Worm (Caenorhabditis elegans): ENCODE results near the gene mrpl-39.
A peak's percentile ranks its signal among the peaks of the same experiment; 100 is the strongest.

mrpl-39 gene

DNA sequence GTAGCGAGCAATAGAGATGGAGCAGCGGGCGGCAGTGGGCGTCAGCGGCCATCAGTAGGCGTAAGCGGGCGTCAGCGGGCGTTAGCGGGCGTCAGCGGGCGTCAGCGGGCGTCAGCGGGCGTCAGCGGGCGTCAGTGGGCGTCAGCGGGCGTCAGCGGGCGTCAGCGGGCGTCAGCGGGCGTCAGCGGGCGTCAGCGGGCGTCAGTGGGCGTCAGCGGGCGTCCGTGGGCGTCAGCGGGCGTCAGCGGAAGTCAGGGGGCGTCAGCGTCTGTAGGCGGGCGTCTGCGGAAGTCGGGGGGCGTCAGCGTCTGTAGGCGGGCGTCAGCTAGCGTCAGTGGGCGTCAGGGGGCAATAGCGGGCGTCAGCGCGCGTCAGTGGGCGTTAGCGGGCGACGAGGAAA, 28.6 kb downstream of the mrpl-39 start:
- peak; percentile 45; the same call in 1 of the 2 replicates for TF ChIP-seq pes-1 (GFP tag; IDR thresholded peaks at IDR 0.05)

ce11 chrV:1855087-1855486, 33.7 kb downstream of the mrpl-39 start:
- no peak for TF ChIP-seq aly-1 (tag; optimal IDR thresholded peaks at IDR 0.05)
- TF ChIP-seq ets-7 (tag; optimal IDR thresholded peaks at IDR 0.05): no peak
- TF ChIP-seq sea-1 (GFP tag; conservative IDR thresholded peaks at IDR 0.05): no peak
- TF ChIP-seq tra-4 (tag; optimal IDR thresholded peaks at IDR 0.05): no peak
- TF ChIP-seq ama-1 (optimal IDR thresholded peaks at IDR 0.05): no peak
- TF ChIP-seq pes-1 (GFP tag; IDR thresholded peaks at IDR 0.05): no peak
- TF ChIP-seq ceh-36 (tag; optimal IDR thresholded peaks at IDR 0.05): no peak
- no peak for TF ChIP-seq hmbx-1 (tag; optimal IDR thresholded peaks at IDR 0.05)
- TF ChIP-seq flt-1 (GFP tag; IDR thresholded peaks at IDR 0.05): no peak
- TF ChIP-seq ceh-13 (GFP tag; optimal IDR thresholded peaks at IDR 0.05): no peak

ce11 chrV:1856176-1856575, 34.8 kb downstream of the mrpl-39 start, which contains the start of gene T10B5.10:
Gene T10B5.10 (minus strand): TSS chrV:1856276.
- TF ChIP-seq flt-1 (GFP tag; IDR thresholded peaks at IDR 0.05) (no peak), sea-1 (GFP tag; conservative IDR thresholded peaks at IDR 0.05) (no peak), tbx-37 (GFP tag; conservative IDR thresholded peaks at IDR 0.05) (no peak)

- TF ChIP-seq B0310.2 (tag; optimal IDR thresholded peaks at IDR 0.05): no peak
- no peak for TF ChIP-seq hmbx-1 (tag; optimal IDR thresholded peaks at IDR 0.05)
- TF ChIP-seq F13C5.2 (tag; optimal IDR thresholded peaks at IDR 0.05): no peak
- TF ChIP-seq ets-7 (tag; optimal IDR thresholded peaks at IDR 0.05): no peak
- TF ChIP-seq tbx-11 (GFP tag; IDR thresholded peaks at IDR 0.05): no peak
- no peak for TF ChIP-seq hmg-4 (GFP tag; optimal IDR thresholded peaks at IDR 0.05)
- TF ChIP-seq ceh-13 (GFP tag; optimal IDR thresholded peaks at IDR 0.05): no peak
- no peak for TF ChIP-seq sea-1 (GFP tag; conservative IDR thresholded peaks at IDR 0.05)
- no peak for TF ChIP-seq flt-1 (GFP tag; IDR thresholded peaks at IDR 0.05)
- TF ChIP-seq tbx-37 (GFP tag; conservative IDR thresholded peaks at IDR 0.05): no peak
Measured at ce11 chrV:1857840-1858239, 36.5 kb downstream of the mrpl-39 start.

DNA sequence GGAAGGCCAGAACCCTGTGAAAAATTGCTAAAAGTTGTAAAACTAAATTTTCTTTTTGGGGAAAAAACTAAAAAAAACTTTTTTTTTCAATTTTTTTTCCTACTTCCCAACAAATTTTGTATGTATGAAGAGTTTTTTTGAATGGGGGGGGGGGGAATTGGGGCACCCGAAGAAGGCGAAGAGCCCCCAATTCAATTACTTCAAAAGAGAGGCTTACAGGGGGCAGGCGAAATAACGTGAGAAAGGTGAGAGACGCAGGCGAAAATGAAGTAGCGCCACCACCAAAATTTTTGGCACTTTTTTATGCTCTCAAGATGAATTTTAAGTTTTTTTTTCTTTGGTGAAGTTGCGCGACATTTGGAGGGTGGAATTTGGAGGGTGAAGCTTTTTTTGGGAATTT, 41.6 kb downstream of the mrpl-39 start:
- TF ChIP-seq B0310.2 (tag; optimal IDR thresholded peaks at IDR 0.05) (no peak), flt-1 (GFP tag; IDR thresholded peaks at IDR 0.05) (no peak)

DNA sequence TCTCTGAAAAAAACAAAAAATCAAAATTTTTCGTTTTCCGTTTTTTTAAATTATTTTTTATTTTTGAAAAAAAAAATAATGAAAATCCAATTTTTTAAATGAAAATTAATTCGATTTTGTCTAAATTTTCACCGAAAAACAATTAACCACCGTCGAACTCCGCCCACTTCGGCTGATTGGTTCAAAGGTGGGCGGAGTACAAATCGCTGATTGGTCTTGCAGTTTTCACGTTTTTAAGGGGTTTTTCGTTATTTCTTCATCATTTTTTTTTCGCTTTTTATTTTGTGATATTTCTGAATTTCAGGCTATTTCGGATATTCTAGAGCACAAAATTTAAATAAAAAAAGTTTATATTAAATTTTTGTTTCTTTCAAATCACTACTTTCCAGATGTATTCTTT, 43.6 kb downstream of the mrpl-39 start:
- TF ChIP-seq tbx-11 (GFP tag; IDR thresholded peaks at IDR 0.05) (no peak), aly-1 (tag; optimal IDR thresholded peaks at IDR 0.05) (no peak), hmbx-1 (tag; optimal IDR thresholded peaks at IDR 0.05) (no peak), ets-7 (tag; optimal IDR thresholded peaks at IDR 0.05) (no peak), sea-1 (GFP tag; conservative IDR thresholded peaks at IDR 0.05) (no peak), pes-1 (GFP tag; IDR thresholded peaks at IDR 0.05) (no peak), hnd-1 (tag; optimal IDR thresholded peaks at IDR 0.05) (no peak), F13C5.2 (tag; optimal IDR thresholded peaks at IDR 0.05) (no peak), ceh-36 (tag; optimal IDR thresholded peaks at IDR 0.05) (no peak), hmg-4 (GFP tag; optimal IDR thresholded peaks at IDR 0.05) (no peak), scrt-1 (GFP tag; IDR thresholded peaks at IDR 0.05) (no peak), B0310.2 (tag; optimal IDR thresholded peaks at IDR 0.05) (no peak), flt-1 (GFP tag; IDR thresholded peaks at IDR 0.05) (no peak), tra-4 (tag; optimal IDR thresholded peaks at IDR 0.05) (no peak), ama-1 (optimal IDR thresholded peaks at IDR 0.05) (no peak), tbx-37 (GFP tag; conservative IDR thresholded peaks at IDR 0.05) (no peak), ceh-13 (GFP tag; optimal IDR thresholded peaks at IDR 0.05) (no peak)

ce11 chrV:1868025-1868424, 46.6 kb downstream of the mrpl-39 start:
- TF ChIP-seq B0310.2 (tag; optimal IDR thresholded peaks at IDR 0.05) (no peak), tra-4 (tag; optimal IDR thresholded peaks at IDR 0.05) (no peak), tbx-11 (GFP tag; IDR thresholded peaks at IDR 0.05) (no peak), aly-1 (tag; optimal IDR thresholded peaks at IDR 0.05) (no peak), tbx-37 (GFP tag; conservative IDR thresholded peaks at IDR 0.05) (no peak), hnd-1 (tag; optimal IDR thresholded peaks at IDR 0.05) (no peak), flt-1 (GFP tag; IDR thresholded peaks at IDR 0.05) (no peak), ets-7 (tag; optimal IDR thresholded peaks at IDR 0.05) (no peak), ceh-13 (GFP tag; optimal IDR thresholded peaks at IDR 0.05) (no peak), ceh-36 (tag; optimal IDR thresholded peaks at IDR 0.05) (no peak)

ce11 chrV:1868596-1869263, 47.4 kb downstream of the mrpl-39 start, which contains the start of gene knl-3:
Gene knl-3 (plus strand): TSS chrV:1869213.
- TF ChIP-seq B0310.2 (tag; optimal IDR thresholded peaks at IDR 0.05): no peak
- TF ChIP-seq F13C5.2 (tag; optimal IDR thresholded peaks at IDR 0.05): peak; percentile 80
- no peak for TF ChIP-seq aly-1 (tag; optimal IDR thresholded peaks at IDR 0.05)
- peak; percentile 80 for TF ChIP-seq ceh-36 (tag; optimal IDR thresholded peaks at IDR 0.05)
- TF ChIP-seq hnd-1 (tag; optimal IDR thresholded peaks at IDR 0.05): peak; percentile 32
- no peak for TF ChIP-seq ets-7 (tag; optimal IDR thresholded peaks at IDR 0.05)
- peak; percentile 70; the same call in 1 of the 2 replicates for TF ChIP-seq scrt-1 (GFP tag; IDR thresholded peaks at IDR 0.05)
- TF ChIP-seq ama-1 (optimal IDR thresholded peaks at IDR 0.05): no peak
- peak; percentile 79 for TF ChIP-seq pes-1 (GFP tag; IDR thresholded peaks at IDR 0.05)
- TF ChIP-seq tbx-11 (GFP tag; IDR thresholded peaks at IDR 0.05): peak; percentile 65; the same call in 1 of the 2 replicates
- peak; percentile 11 for TF ChIP-seq hmbx-1 (tag; optimal IDR thresholded peaks at IDR 0.05)
- TF ChIP-seq sea-1 (GFP tag; conservative IDR thresholded peaks at IDR 0.05): no peak
- peak; percentile 29 for TF ChIP-seq tra-4 (tag; optimal IDR thresholded peaks at IDR 0.05)
- TF ChIP-seq ceh-13 (GFP tag; optimal IDR thresholded peaks at IDR 0.05): no peak
- peak; percentile 51; the same call in 1 of the 2 replicates for TF ChIP-seq tbx-37 (GFP tag; conservative IDR thresholded peaks at IDR 0.05)
- TF ChIP-seq hmg-4 (GFP tag; optimal IDR thresholded peaks at IDR 0.05): peak; percentile 51
- peak; percentile 51; the same call in 1 of the 2 replicates for TF ChIP-seq flt-1 (GFP tag; IDR thresholded peaks at IDR 0.05)
